Fruit fly (Drosophila melanogaster): ENCODE results near the gene tty.

The tty gene

DNA sequence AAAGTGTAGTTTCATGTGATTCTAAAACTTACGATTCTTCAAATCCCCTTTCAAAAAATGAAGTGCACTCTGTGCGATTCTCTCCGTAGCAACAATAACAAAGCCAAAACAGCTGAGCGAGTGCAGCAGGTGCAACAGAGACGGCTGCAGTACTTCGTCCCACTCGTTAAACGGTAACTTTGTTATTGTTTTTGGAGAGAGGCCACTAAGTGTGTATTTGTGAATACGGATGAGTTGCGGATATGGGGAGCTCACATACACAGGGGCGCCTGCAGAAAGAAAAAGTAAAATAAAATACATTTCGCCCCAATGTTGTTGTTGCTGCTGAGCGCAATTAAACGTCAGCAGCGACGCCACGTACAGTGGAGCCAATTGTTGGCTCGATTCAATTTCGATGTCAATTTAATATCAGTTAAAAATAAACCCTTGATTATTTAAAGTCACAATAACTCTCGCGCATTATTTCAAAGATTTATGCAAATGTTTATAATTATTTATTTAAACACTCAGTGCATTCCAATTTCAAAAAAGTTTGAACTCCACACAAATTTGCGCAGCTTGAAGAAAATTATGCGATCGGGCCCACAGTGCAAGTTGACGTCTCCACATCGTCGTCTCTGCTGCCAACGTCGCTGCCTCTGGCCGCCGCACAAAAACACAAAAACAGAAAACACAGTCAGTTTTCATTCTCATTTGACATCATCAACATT, 28.0 kb upstream of the tty start (continued):
- TF ChIP-seq CG10274 (GFP tag; optimal IDR thresholded peaks at IDR 0.05) (peak; percentile 93), Bdp1 (GFP tag; optimal IDR thresholded peaks at IDR 0.05) (peak; percentile 91), CG6765 (GFP tag; optimal IDR thresholded peaks at IDR 0.05) (peak; percentile 95), Dp (GFP tag; optimal IDR thresholded peaks at IDR 0.05) (peak; percentile 32), CG34224 (GFP tag; IDR thresholded peaks at IDR 0.05; ENCODE audit: partially characterized antibody) (no peak), repo (GFP tag; optimal IDR thresholded peaks at IDR 0.05) (peak; percentile 88), CG10462 (GFP tag; optimal IDR thresholded peaks at IDR 0.05) (peak; percentile 91), CG34422 (GFP tag; IDR thresholded peaks at IDR 0.05) (peak; percentile 97), zf30C (GFP tag; optimal IDR thresholded peaks at IDR 0.05) (peak; percentile 36), NC2β (GFP tag; optimal IDR thresholded peaks at IDR 0.05) (peak; percentile 93), Hand (GFP tag; optimal IDR thresholded peaks at IDR 0.05) (peak; percentile 96), bbx (GFP tag; IDR thresholded peaks at IDR 0.05; ENCODE audit: partially characterized antibody) (peak; percentile 56; the same call in 1 of the 2 replicates), Blimp-1 (GFP tag; optimal IDR thresholded peaks at IDR 0.05) (peak; percentile 96), az2 (GFP tag; optimal IDR thresholded peaks at IDR 0.05) (peak; percentile 98), Six4 (GFP tag; optimal IDR thresholded peaks at IDR 0.05) (peak; percentile 95), klu (GFP tag; IDR thresholded peaks at IDR 0.05) (peak; percentile 94), luna (GFP tag; optimal IDR thresholded peaks at IDR 0.05) (peak; percentile 64), chm (GFP tag; IDR thresholded peaks at IDR 0.05) (peak; percentile 95), CG9727 (GFP tag; optimal IDR thresholded peaks at IDR 0.05) (peak; percentile 98), CG5953 (GFP tag; IDR thresholded peaks at IDR 0.05) (peak; percentile 91), cato (GFP tag; optimal IDR thresholded peaks at IDR 0.05; ENCODE audit: borderline replicate concordance) (peak; percentile 97), trem (tag; optimal IDR thresholded peaks at IDR 0.05) (peak; percentile 93), CG4730 (GFP tag; IDR thresholded peaks at IDR 0.05) (peak; percentile 93), al (GFP tag; IDR thresholded peaks at IDR 0.05) (peak; percentile 96), CG8478 (optimal IDR thresholded peaks at IDR 0.05) (no peak), Myb (GFP tag; optimal IDR thresholded peaks at IDR 0.05) (peak; percentile 83)

- no peak for TF ChIP-seq yki (optimal IDR thresholded peaks at IDR 0.05)
- TF ChIP-seq CG13894 (tag; optimal IDR thresholded peaks at IDR 0.05), result peak; percentile 92
- TF ChIP-seq CG6791 (GFP tag; IDR thresholded peaks at IDR 0.05; ENCODE audit: partially characterized antibody), result no peak
- no peak for TF ChIP-seq zf30C (GFP tag; optimal IDR thresholded peaks at IDR 0.05)
- peak; percentile 93 for TF ChIP-seq so (GFP tag; IDR thresholded peaks at IDR 0.05)
- no peak for TF ChIP-seq CG16813 (GFP tag; IDR thresholded peaks at IDR 0.05; ENCODE audit: partially characterized antibody)
- TF ChIP-seq lab (GFP tag; optimal IDR thresholded peaks at IDR 0.05), result peak; percentile 97
- TF ChIP-seq CG5245 (GFP tag; optimal IDR thresholded peaks at IDR 0.05), result peak; percentile 61
- TF ChIP-seq CG4707 (GFP tag; optimal IDR thresholded peaks at IDR 0.05), result peak; percentile 72
- no peak for TF ChIP-seq nerfin-2 (GFP tag; IDR thresholded peaks at IDR 0.05; ENCODE audit: partially characterized antibody)
- no peak for TF ChIP-seq CG7271 (tag; optimal IDR thresholded peaks at IDR 0.05)
- no peak for TF ChIP-seq Camta (GFP tag; optimal IDR thresholded peaks at IDR 0.05)
- peak; percentile 42 for TF ChIP-seq ac (GFP tag; optimal IDR thresholded peaks at IDR 0.05)
- TF ChIP-seq ato (GFP tag; IDR thresholded peaks at IDR 0.05; ENCODE audit: partially characterized antibody), result no peak
- peak; percentile 81 for TF ChIP-seq CG2875 (GFP tag; optimal IDR thresholded peaks at IDR 0.05)
- peak; percentile 86 for TF ChIP-seq CG14014 (GFP tag; IDR thresholded peaks at IDR 0.05)
- TF ChIP-seq Doc2 (GFP tag; IDR thresholded peaks at IDR 0.05), result peak; percentile 51; the same call in 1 of the 2 replicates
- TF ChIP-seq CG15696 (tag; optimal IDR thresholded peaks at IDR 0.05), result peak; percentile 83
- TF ChIP-seq CG4404 (GFP tag; IDR thresholded peaks at IDR 0.05), result peak; percentile 84
- peak; percentile 71 for TF ChIP-seq onecut (GFP tag; IDR thresholded peaks at IDR 0.05)
- peak; percentile 86 for TF ChIP-seq CG9437 (GFP tag; optimal IDR thresholded peaks at IDR 0.05)
- TF ChIP-seq sens-2 (GFP tag; IDR thresholded peaks at IDR 0.05), result 0 out of 2 replicates have a peak, but pooled peaks have one; percentile 13
- peak; percentile 83 for TF ChIP-seq croc (GFP tag; conservative IDR thresholded peaks at IDR 0.05)
- TF ChIP-seq tgo (GFP tag; IDR thresholded peaks at IDR 0.05), result peak; percentile 88
These were observed 27.0 kb upstream of the tty start for dm6 chrX:21366311-21366990.
